Fruit fly (Drosophila melanogaster) whole organism, embryonic: ENCODE data around the gene jdp.

Experiments
- Abd-B ChIP-seq: fragments of 200-800 bp; sonication (Bioruptor generic); optimal IDR thresholded peaks from 2 replicates; lab custom pipeline; 2018; ENCODE audit warnings: missing biosample characterization, mild to moderate bottlenecking, missing genetic modification characterization, moderate library complexity
- Antp ChIP-seq: fragments of 200-800 bp; sonication (Bioruptor generic); optimal IDR thresholded peaks from 3 replicates; lab custom pipeline; 2016; ENCODE audit warnings: missing biosample characterization, missing genetic modification characterization
- Atf6 ChIP-seq: fragments of 200-800 bp; sonication (Bioruptor generic); IDR thresholded peaks from 2 replicates; pipeline ENCODE4 v1.3.6; 2022; ENCODE audit warnings: missing biosample characterization, missing genetic modification characterization
- Bgb ChIP-seq: fragments of 200-800 bp; sonication (Bioruptor generic); IDR thresholded peaks from 2 replicates; pipeline ENCODE4 v1.3.6; 2022; ENCODE audit warnings: missing biosample characterization, missing genetic modification characterization; ENCODE audit not compliant: partially characterized antibody
- CG10462 ChIP-seq: fragments of 200-800 bp; sonication (Bioruptor generic); optimal IDR thresholded peaks from 2 replicates; lab custom pipeline; 2016; ENCODE audit warnings: missing biosample characterization, missing genetic modification characterization
- CG11247 ChIP-seq: fragments of 200-800 bp; sonication (Bioruptor generic); IDR thresholded peaks from 2 replicates; pipeline ENCODE4 v1.3.6; 2022; ENCODE audit warnings: missing biosample characterization, missing genetic modification characterization
- CG11695 ChIP-seq: fragments of 200-800 bp; sonication (Bioruptor generic); IDR thresholded peaks from 3 replicates; pipeline ENCODE4 v1.3.6; 2022; ENCODE audit warnings: missing biosample characterization, missing genetic modification characterization
- CG12104 ChIP-seq: fragments of 200-800 bp; sonication (Bioruptor generic); optimal IDR thresholded peaks from 3 replicates; lab custom pipeline; 2016; ENCODE audit warnings: missing biosample characterization, missing genetic modification characterization
- CG12744 ChIP-seq: fragments of 200-800 bp; sonication (Bioruptor generic); optimal IDR thresholded peaks from 2 replicates; lab custom pipeline; 2016; ENCODE audit warnings: missing biosample characterization, missing genetic modification characterization
- CG14710 ChIP-seq: fragments of 200-800 bp; sonication (Bioruptor generic); optimal IDR thresholded peaks from 3 replicates; lab custom pipeline; 2019; ENCODE audit warnings: missing biosample characterization, mild to moderate bottlenecking, missing genetic modification characterization, moderate library complexity
- CG17361 ChIP-seq: fragments of 200-800 bp; sonication (Bioruptor generic); IDR thresholded peaks from 3 replicates; pipeline ENCODE4 v1.3.6; 2022; ENCODE audit warnings: missing biosample characterization, missing genetic modification characterization
- CG18262 ChIP-seq: fragments of 200-800 bp; optimal IDR thresholded peaks from 3 replicates; lab custom pipeline; 2019; ENCODE audit warnings: missing biosample characterization, mild to moderate bottlenecking, missing genetic modification characterization, moderate library complexity
- CG2712 ChIP-seq: fragments of 200-800 bp; optimal IDR thresholded peaks from 3 replicates; lab custom pipeline; 2019; ENCODE audit warnings: missing biosample characterization, mild to moderate bottlenecking, missing genetic modification characterization, moderate library complexity
- CG30403 ChIP-seq: fragments of 200-800 bp; sonication (Bioruptor generic); optimal IDR thresholded peaks from 3 replicates; lab custom pipeline; 2016; ENCODE audit warnings: missing biosample characterization, missing genetic modification characterization
- CG3065 ChIP-seq: fragments of 200-800 bp; sonication (Bioruptor generic); optimal IDR thresholded peaks from 2 replicates; lab custom pipeline; 2016; ENCODE audit warnings: missing biosample characterization, missing genetic modification characterization
- CG32532 ChIP-seq: fragments of 200-800 bp; sonication (Bioruptor generic); IDR thresholded peaks from 2 replicates; pipeline ENCODE4 v1.3.6; 2022; ENCODE audit warnings: missing biosample characterization, missing genetic modification characterization
- CG34422 ChIP-seq: fragments of 200-800 bp; sonication (Bioruptor generic); IDR thresholded peaks from 3 replicates; pipeline ENCODE4 v1.3.6; 2022; ENCODE audit warnings: missing biosample characterization, missing genetic modification characterization
- CG3847 ChIP-seq: fragments of 200-800 bp; sonication (Bioruptor generic); IDR thresholded peaks from 2 replicates; pipeline ENCODE4 v1.3.6; 2022; ENCODE audit warnings: missing biosample characterization, missing genetic modification characterization
- CG3995 ChIP-seq: fragments of 200-800 bp; sonication (Bioruptor generic); optimal IDR thresholded peaks from 3 replicates; lab custom pipeline; 2016; ENCODE audit warnings: missing biosample characterization, missing genetic modification characterization
- CG42726 ChIP-seq: fragments of 200-800 bp; sonication (Bioruptor generic); IDR thresholded peaks from 2 replicates; pipeline ENCODE4 v1.3.6; 2022; ENCODE audit warnings: missing biosample characterization, missing genetic modification characterization; ENCODE audit not compliant: partially characterized antibody
- CG5245 ChIP-seq: fragments of 200-800 bp; sonication (Bioruptor generic); optimal IDR thresholded peaks from 3 replicates; lab custom pipeline; 2016; ENCODE audit warnings: missing biosample characterization, missing genetic modification characterization
- CG8478 ChIP-seq: fragments of >200 bp; optimal IDR thresholded peaks from 2 replicates; lab custom pipeline; 2018
- Camta ChIP-seq: fragments of 200-800 bp; sonication (Bioruptor generic); optimal IDR thresholded peaks from 2 replicates; lab custom pipeline; 2016; ENCODE audit warnings: missing biosample characterization, missing genetic modification characterization
- CkIIα-i1 ChIP-seq: fragments of 200-800 bp; sonication (Bioruptor generic); IDR thresholded peaks from 2 replicates; pipeline ENCODE4 v1.3.6; 2022; ENCODE audit warnings: missing biosample characterization, missing genetic modification characterization
- Dbx ChIP-seq: fragments of 200-800 bp; sonication (Bioruptor generic); IDR thresholded peaks from 3 replicates; pipeline ENCODE4 v1.3.6; 2022; ENCODE audit warnings: missing biosample characterization, missing genetic modification characterization
- Doc2 ChIP-seq: fragments of 200-800 bp; sonication (Bioruptor generic); IDR thresholded peaks from 2 replicates; pipeline ENCODE4 v1.3.6; 2022; ENCODE audit warnings: missing biosample characterization, missing genetic modification characterization
- HLHmδ ChIP-seq: fragments of 200-800 bp; sonication (Bioruptor generic); optimal IDR thresholded peaks from 2 replicates; lab custom pipeline; 2018; ENCODE audit warnings: missing biosample characterization, mild to moderate bottlenecking, missing genetic modification characterization, moderate library complexity
- Hey ChIP-seq: fragments of 200-800 bp; sonication (Bioruptor generic); optimal IDR thresholded peaks from 3 replicates; lab custom pipeline; 2018; ENCODE audit warnings: missing biosample characterization, mild to moderate bottlenecking, missing genetic modification characterization
- Rfx ChIP-seq: fragments of 200-800 bp; sonication (Bioruptor generic); IDR thresholded peaks from 2 replicates; pipeline ENCODE4 v1.3.6; 2022; ENCODE audit warnings: missing biosample characterization, missing genetic modification characterization
- Sry-β ChIP-seq: fragments of 200-800 bp; sonication (Bioruptor generic); optimal IDR thresholded peaks from 2 replicates; lab custom pipeline; 2018; ENCODE audit warnings: missing biosample characterization, mild to moderate bottlenecking, missing genetic modification characterization, moderate library complexity
- Taf1 ChIP-seq: fragments of 200-800 bp; sonication (Bioruptor generic); IDR thresholded peaks from 2 replicates; pipeline ENCODE4 v1.3.6; 2022; ENCODE audit warnings: missing biosample characterization, missing genetic modification characterization
- bsh ChIP-seq, 2 experiments: fragments of 200-800 bp; sonication (Bioruptor generic); optimal IDR thresholded peaks; 2 replicates each; lab custom pipeline; 2017 to 2018; ENCODE audit warnings: mild to moderate bottlenecking in 2 of 2, missing biosample characterization in 2 of 2, missing genetic modification characterization in 2 of 2, moderate library complexity in 1 of 2
- cas ChIP-seq: fragments of 200-800 bp; sonication (Bioruptor generic); IDR thresholded peaks from 2 replicates; pipeline ENCODE4 v1.3.6; 2022; ENCODE audit warnings: missing biosample characterization, missing genetic modification characterization
- ewg ChIP-seq: fragments of 200-800 bp; sonication (Bioruptor generic); optimal IDR thresholded peaks from 3 replicates; lab custom pipeline; 2017; ENCODE audit warnings: mild to moderate bottlenecking, missing biosample characterization, missing genetic modification reagents, missing genetic modification characterization
- gcm ChIP-seq: fragments of 200-800 bp; sonication (Bioruptor generic); optimal IDR thresholded peaks from 2 replicates; lab custom pipeline; 2019; ENCODE audit warnings: missing biosample characterization, mild to moderate bottlenecking, missing genetic modification characterization, moderate library complexity
- gcm2 ChIP-seq: fragments of 200-800 bp; sonication (Bioruptor generic); optimal IDR thresholded peaks from 2 replicates; lab custom pipeline; 2016; ENCODE audit warnings: missing biosample characterization, missing genetic modification characterization
- gro ChIP-seq: fragments of 200-800 bp; sonication (Bioruptor generic); optimal IDR thresholded peaks from 2 replicates; lab custom pipeline; 2016; ENCODE audit warnings: missing biosample characterization, missing genetic modification characterization
- h ChIP-seq: fragments of >200 bp; optimal IDR thresholded peaks from 2 replicates; lab custom pipeline; 2017
- kah ChIP-seq: fragments of 200-800 bp; sonication (Bioruptor generic); optimal IDR thresholded peaks from 2 replicates; lab custom pipeline; 2018; ENCODE audit warnings: missing biosample characterization, mild to moderate bottlenecking, missing genetic modification characterization
- mld ChIP-seq: fragments of 200-800 bp; sonication (Bioruptor generic); IDR thresholded peaks from 3 replicates; pipeline ENCODE4 v1.3.6; 2022; ENCODE audit warnings: missing biosample characterization, missing genetic modification characterization; ENCODE audit not compliant: partially characterized antibody
- nerfin-1 ChIP-seq: fragments of 200-800 bp; sonication (Bioruptor generic); optimal IDR thresholded peaks from 3 replicates; lab custom pipeline; 2019; ENCODE audit warnings: missing biosample characterization, mild to moderate bottlenecking, missing genetic modification characterization, moderate library complexity
- pan ChIP-seq, 4 experiments: fragments of >200 bp in 3 of 4; fragments of 200-800 bp in 1 of 4; sonication (Bioruptor generic) in 1 of 4; optimal IDR thresholded peaks in 3 of 4; IDR thresholded peaks in 1 of 4; 2 replicates each; pipeline versions ENCODE4 v1.3.6 to Lab custom; 2017 to 2022; ENCODE audit warnings: missing biosample characterization in 2 of 4, missing genetic modification characterization in 2 of 4, mixed read lengths in 1 of 4
- pnt ChIP-seq: fragments of 200-800 bp; sonication (Bioruptor generic); optimal IDR thresholded peaks from 3 replicates; lab custom pipeline; 2016; ENCODE audit warnings: missing biosample characterization, missing genetic modification characterization
- prd ChIP-seq, 3 experiments: fragments of >200 bp in 2 of 3; fragments of 200-800 bp in 1 of 3; sonication (Bioruptor generic) in 1 of 3; optimal IDR thresholded peaks in 2 of 3; IDR thresholded peaks in 1 of 3; 2 replicates in 2 of 3; 3 replicates in 1 of 3; pipeline versions ENCODE4 v1.3.6 to Lab custom; 2017 to 2022; ENCODE audit warnings: missing biosample characterization in 1 of 3, missing genetic modification characterization in 1 of 3
- pros ChIP-seq: fragments of 200-800 bp; sonication (Bioruptor generic); optimal IDR thresholded peaks from 3 replicates; lab custom pipeline; 2019; ENCODE audit warnings: missing biosample characterization, mild to moderate bottlenecking, missing genetic modification characterization, moderate library complexity
- row ChIP-seq: fragments of 200-800 bp; sonication (Bioruptor generic); IDR thresholded peaks from 3 replicates; pipeline ENCODE4 v1.3.6; 2022; ENCODE audit warnings: missing biosample characterization, missing genetic modification characterization
- schlank ChIP-seq: fragments of 200-800 bp; sonication (Bioruptor generic); optimal IDR thresholded peaks from 2 replicates; lab custom pipeline; 2018; ENCODE audit warnings: missing biosample characterization, mild to moderate bottlenecking, missing genetic modification characterization
- tll ChIP-seq, 2 experiments: fragments of 200-800 bp in 1 of 2; fragments of >200 bp in 1 of 2; sonication (Bioruptor generic) in 1 of 2; optimal IDR thresholded peaks; 2 replicates each; lab custom pipeline; 2017 to 2019; ENCODE audit warnings: missing biosample characterization in 2 of 2, missing genetic modification characterization in 2 of 2, mild to moderate bottlenecking in 1 of 2, moderate library complexity in 1 of 2
- wek ChIP-seq: fragments of 200-800 bp; sonication (Bioruptor generic); optimal IDR thresholded peaks from 3 replicates; lab custom pipeline; 2018; ENCODE audit warnings: missing biosample characterization, mild to moderate bottlenecking, missing genetic modification characterization, moderate library complexity
- wor ChIP-seq: fragments of 200-800 bp; sonication (Bioruptor generic); IDR thresholded peaks from 2 replicates; pipeline ENCODE4 v1.3.6; 2022; ENCODE audit warnings: missing biosample characterization, missing genetic modification characterization
- yki ChIP-seq: fragments of >200 bp; optimal IDR thresholded peaks from 3 replicates; lab custom pipeline; 2018

Gene jdp

dm6 chr3R:30476367-30476766, 50.5 kb downstream of the jdp start, which contains the start of gene spdo (continued):
- TF ChIP-seq pros (peak; percentile 99), HLHmδ (peak; percentile 61), CG14710 (tag; lab: Kevin White, UChicago) (no peak), gcm (GFP tag; lab: Kevin White, UChicago) (peak; percentile 70), h (no peak), CG12104 (no peak), ewg (peak; percentile 15), nerfin-1 (tag; lab: Kevin White, UChicago) (peak; percentile 65), Bgb (GFP tag; lab: Robert Waterston, UW) (no peak)

DNA sequence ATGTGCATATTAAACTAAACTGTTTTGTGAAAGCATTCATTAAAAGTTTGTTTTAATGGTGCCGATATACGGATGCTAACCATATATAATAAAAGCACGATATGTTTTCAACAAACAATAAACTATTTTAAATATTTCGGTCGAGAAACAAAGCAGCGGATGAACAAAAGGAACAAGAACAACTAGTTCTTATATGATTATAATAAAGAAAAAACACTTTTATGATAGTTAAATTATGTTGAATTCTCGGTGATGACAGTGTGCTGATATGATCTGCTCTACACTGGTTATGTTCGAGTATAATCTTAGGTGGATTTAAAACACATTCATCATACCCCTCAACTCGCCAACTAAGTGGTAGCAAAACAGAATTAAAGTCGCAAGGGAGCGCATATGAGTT, 50.9 kb downstream of the jdp start:
- no peak for TF ChIP-seq Rfx
- no peak for TF ChIP-seq CG11247 (GFP tag; lab: Robert Waterston, UW)
- no peak for TF ChIP-seq CG34422 (GFP tag; lab: Robert Waterston, UW)
- TF ChIP-seq Atf6 (GFP tag; lab: Robert Waterston, UW) = no peak
- no peak for TF ChIP-seq CG10462 (GFP tag; lab: Kevin White, UChicago)
- TF ChIP-seq mld (GFP tag; lab: Robert Waterston, UW) = no peak
- no peak for TF ChIP-seq prd (optimal IDR thresholded peaks at IDR 0.05; lab: Kevin White, UChicago)
- no peak for TF ChIP-seq prd (GFP tag; IDR thresholded peaks at IDR 0.05; lab: Robert Waterston, UW)
- TF ChIP-seq CG11695 (GFP tag; lab: Robert Waterston, UW) = no peak
- TF ChIP-seq CG2712 = peak; percentile 23
- TF ChIP-seq pan (optimal IDR thresholded peaks at IDR 0.05; lab: Kevin White, UChicago) = no peak
- peak in 1 of 2 experiments; percentile 27 for TF ChIP-seq pan (GFP tag; optimal IDR thresholded peaks at IDR 0.05 in 1 of 2, IDR thresholded peaks at IDR 0.05 in 1 of 2)
- no peak for TF ChIP-seq wor (GFP tag; lab: Robert Waterston, UW)
- TF ChIP-seq CG8478 (lab: Kevin White, UChicago) = no peak
- no peak for TF ChIP-seq Abd-B (GFP tag; lab: Kevin White, UChicago)
- TF ChIP-seq wek = no peak
- no peak for TF ChIP-seq gcm2 (GFP tag; lab: Kevin White, UChicago)
- no peak for TF ChIP-seq CkIIα-i1 (GFP tag; lab: Robert Waterston, UW)
- TF ChIP-seq CG3065 (GFP tag; lab: Kevin White, UChicago) = no peak
- peak; percentile 34 for TF ChIP-seq CG18262 (tag; lab: Kevin White, UChicago)
- TF ChIP-seq row (GFP tag; lab: Robert Waterston, UW) = 0 out of 3 replicates have a peak, but pooled peaks have one; percentile 13
- TF ChIP-seq cas (GFP tag; lab: Robert Waterston, UW) = no peak
- TF ChIP-seq Hey (tag; lab: Kevin White, UChicago) = no peak
- TF ChIP-seq Doc2 = no peak
- no peak for TF ChIP-seq pnt (GFP tag; lab: Kevin White, UChicago)
- no peak for TF ChIP-seq CG12744 (GFP tag; lab: Kevin White, UChicago)
- no peak for TF ChIP-seq yki (lab: Kevin White, UChicago)
- TF ChIP-seq Camta = no peak
- TF ChIP-seq CG3847 (GFP tag; lab: Robert Waterston, UW) = no peak
- no peak for TF ChIP-seq Dbx (GFP tag; lab: Robert Waterston, UW)
- TF ChIP-seq CG30403 (GFP tag; lab: Kevin White, UChicago) = peak; percentile 7
- no peak for TF ChIP-seq Taf1 (GFP tag; lab: Robert Waterston, UW)
- TF ChIP-seq CG32532 (GFP tag; lab: Robert Waterston, UW) = no peak
- TF ChIP-seq CG17361 = peak; percentile 32; the same call in 1 of the 3 replicates
- TF ChIP-seq kah (GFP tag; lab: Kevin White, UChicago) = no peak
- TF ChIP-seq CG42726 (GFP tag; lab: Robert Waterston, UW) = no peak
- TF ChIP-seq Antp (GFP tag; lab: Kevin White, UChicago) = no peak
- TF ChIP-seq bsh (GFP tag; optimal IDR thresholded peaks at IDR 0.05; lab: Kevin White, UChicago) = no peak
- TF ChIP-seq schlank (tag; lab: Kevin White, UChicago) = no peak
- TF ChIP-seq CG5245 = no peak
- no peak for TF ChIP-seq tll (GFP tag; optimal IDR thresholded peaks at IDR 0.05; lab: Kevin White, UChicago)
- TF ChIP-seq nerfin-1 (tag; lab: Kevin White, UChicago) = no peak
- TF ChIP-seq gro (GFP tag; lab: Kevin White, UChicago) = no peak
- peak; percentile 62 for TF ChIP-seq Sry-β (GFP tag; lab: Kevin White, UChicago)
- TF ChIP-seq CG3995 (GFP tag; lab: Kevin White, UChicago) = no peak
